Worm (Caenorhabditis elegans) whole organism, L2 larva: ENCODE measurements around the gene srsx-5.

Experiments
- C34F6.9 ChIP-seq: fragments of 150-350 bp; optimal IDR thresholded peaks from 2 replicates; lab custom pipeline; 2014; ENCODE audit warnings: missing biosample characterization, missing genetic modification characterization
- F13H6.1 ChIP-seq: sonication (generic microtip); optimal IDR thresholded peaks from 2 replicates; lab custom pipeline; 2016; ENCODE audit warnings: missing genetic modification characterization, missing compliant biosample characterization
- R02D3.7 ChIP-seq: fragments of 150-350 bp; optimal IDR thresholded peaks from 2 replicates; lab custom pipeline; 2014; ENCODE audit warnings: missing biosample characterization, missing genetic modification characterization
- ZK546.5 ChIP-seq: sonication (generic microtip); optimal IDR thresholded peaks from 2 replicates; lab custom pipeline; 2017; ENCODE audit warnings: missing biosample characterization, missing genetic modification characterization
- aly-2 ChIP-seq: fragments of 150-350 bp; optimal IDR thresholded peaks from 2 replicates; lab custom pipeline; 2014; ENCODE audit warnings: missing biosample characterization, missing genetic modification characterization
- ama-1 ChIP-seq: fragments of 150-350 bp; optimal IDR thresholded peaks from 2 replicates; lab custom pipeline; 2018; ENCODE audit warnings: inconsistent platforms
- blmp-1 ChIP-seq: sonication (generic microtip); optimal IDR thresholded peaks from 2 replicates; lab custom pipeline; 2017; ENCODE audit warnings: missing genetic modification characterization, mild to moderate bottlenecking, missing compliant biosample characterization, antibody characterized with exemption, moderate library complexity; ENCODE audit not compliant: insufficient read depth
- ceh-16 ChIP-seq: fragments of 150-350 bp; optimal IDR thresholded peaks from 2 replicates; lab custom pipeline; 2014; ENCODE audit warnings: missing biosample characterization, missing genetic modification characterization
- ceh-82 ChIP-seq: fragments of 150-350 bp; optimal IDR thresholded peaks from 2 replicates; lab custom pipeline; 2014; ENCODE audit warnings: missing biosample characterization, missing genetic modification characterization
- crh-2 ChIP-seq: sonication (generic microtip); optimal IDR thresholded peaks from 2 replicates; lab custom pipeline; 2017; ENCODE audit warnings: missing biosample characterization, missing genetic modification characterization
- dmd-4 ChIP-seq: sonication (generic microtip); optimal IDR thresholded peaks from 2 replicates; lab custom pipeline; 2017; ENCODE audit warnings: missing biosample characterization, missing genetic modification characterization
- egl-27 ChIP-seq: sonication (generic microtip); optimal IDR thresholded peaks from 3 replicates; lab custom pipeline; 2017; ENCODE audit warnings: missing biosample characterization, missing genetic modification reagents, missing genetic modification characterization
- elt-1 ChIP-seq: fragments of 150-350 bp; optimal IDR thresholded peaks from 2 replicates; lab custom pipeline; 2014; ENCODE audit warnings: missing biosample characterization, missing genetic modification characterization
- elt-3 ChIP-seq: sonication (generic microtip); optimal IDR thresholded peaks from 2 replicates; lab custom pipeline; 2017; ENCODE audit warnings: missing biosample characterization, missing genetic modification characterization
- fos-1 ChIP-seq: fragments of 150-350 bp; optimal IDR thresholded peaks from 2 replicates; lab custom pipeline; 2014; ENCODE audit warnings: missing biosample characterization, missing genetic modification characterization
- gmeb-1 ChIP-seq: fragments of 150-350 bp; optimal IDR thresholded peaks from 2 replicates; lab custom pipeline; 2014; ENCODE audit warnings: missing biosample characterization, missing genetic modification characterization
- lin-11 ChIP-seq: fragments of 150-350 bp; sonication (generic microtip); optimal IDR thresholded peaks from 2 replicates; lab custom pipeline; 2014; ENCODE audit warnings: missing biosample characterization, missing genetic modification characterization, inconsistent platforms, mixed read lengths
- lin-13 ChIP-seq: fragments of 150-350 bp; optimal IDR thresholded peaks from 2 replicates; lab custom pipeline; 2014; ENCODE audit warnings: missing biosample characterization, missing genetic modification reagents, missing genetic modification characterization
- lin-39 ChIP-seq: fragments of 150-350 bp; optimal IDR thresholded peaks from 2 replicates; lab custom pipeline; 2014; ENCODE audit warnings: missing biosample characterization, missing genetic modification reagents, missing genetic modification characterization
- lsy-2 ChIP-seq, 2 experiments: fragments of 150-350 bp in 1 of 2; sonication (generic microtip) in 1 of 2; optimal IDR thresholded peaks; 2 replicates each; lab custom pipeline; 2014 to 2017; ENCODE audit warnings: missing biosample characterization in 2 of 2, missing genetic modification characterization in 2 of 2
- mbf-1 ChIP-seq: sonication (generic microtip); optimal IDR thresholded peaks from 2 replicates; lab custom pipeline; 2017; ENCODE audit warnings: missing biosample characterization, missing genetic modification characterization
- mdl-1 ChIP-seq, 2 experiments: fragments of 150-350 bp in 1 of 2; sonication (generic microtip) in 1 of 2; optimal IDR thresholded peaks; 2 replicates each; lab custom pipeline; 2017; ENCODE audit warnings: missing biosample characterization in 2 of 2, missing genetic modification characterization in 2 of 2
- nhr-10 ChIP-seq: sonication (generic microtip); optimal IDR thresholded peaks from 2 replicates; lab custom pipeline; 2017; ENCODE audit warnings: missing biosample characterization, missing genetic modification characterization
- nhr-11 ChIP-seq: fragments of 150-350 bp; optimal IDR thresholded peaks from 2 replicates; lab custom pipeline; 2014; ENCODE audit warnings: missing biosample characterization, missing genetic modification characterization
- nhr-12 ChIP-seq: fragments of 150-350 bp; optimal IDR thresholded peaks from 2 replicates; lab custom pipeline; 2014; ENCODE audit warnings: missing biosample characterization, missing genetic modification characterization
- nhr-129 ChIP-seq: fragments of 150-350 bp; optimal IDR thresholded peaks from 2 replicates; lab custom pipeline; 2014; ENCODE audit warnings: missing biosample characterization, missing genetic modification characterization
- nhr-21 ChIP-seq: fragments of 150-350 bp; optimal IDR thresholded peaks from 2 replicates; lab custom pipeline; 2014; ENCODE audit warnings: missing biosample characterization, missing genetic modification characterization
- nhr-23 ChIP-seq: fragments of 150-350 bp; optimal IDR thresholded peaks from 2 replicates; lab custom pipeline; 2014; ENCODE audit warnings: missing biosample characterization, missing genetic modification reagents, missing genetic modification characterization
- nhr-237 ChIP-seq: fragments of 150-350 bp; optimal IDR thresholded peaks from 2 replicates; lab custom pipeline; 2014; ENCODE audit warnings: missing biosample characterization, missing genetic modification characterization
- nhr-25 ChIP-seq: fragments of 150-350 bp; sonication (generic microtip); optimal IDR thresholded peaks from 3 replicates; lab custom pipeline; 2014; ENCODE audit warnings: missing biosample characterization, missing genetic modification characterization
- nhr-6 ChIP-seq: fragments of 150-350 bp; optimal IDR thresholded peaks from 2 replicates; lab custom pipeline; 2014; ENCODE audit warnings: missing biosample characterization, missing genetic modification characterization
- nhr-77 ChIP-seq: fragments of 150-350 bp; optimal IDR thresholded peaks from 2 replicates; lab custom pipeline; 2014; ENCODE audit warnings: missing biosample characterization, missing genetic modification characterization
- peb-1 ChIP-seq: fragments of 150-350 bp; optimal IDR thresholded peaks from 2 replicates; lab custom pipeline; 2014; ENCODE audit warnings: missing biosample characterization, missing genetic modification characterization
- sem-4 ChIP-seq: fragments of 150-350 bp; optimal IDR thresholded peaks from 2 replicates; lab custom pipeline; 2014; ENCODE audit warnings: missing biosample characterization, missing genetic modification reagents, missing genetic modification characterization
- skn-1 ChIP-seq: sonication (generic microtip); optimal IDR thresholded peaks from 2 replicates; lab custom pipeline; 2017; ENCODE audit warnings: missing biosample characterization, missing genetic modification characterization
- sma-3 ChIP-seq: sonication (generic microtip); optimal IDR thresholded peaks from 2 replicates; lab custom pipeline; 2016; ENCODE audit warnings: missing genetic modification reagents, missing genetic modification characterization, missing compliant biosample characterization
- sma-9 ChIP-seq, 2 experiments: fragments of 150-350 bp in 1 of 2; sonication (generic microtip) in 1 of 2; optimal IDR thresholded peaks; 2 replicates each; lab custom pipeline; 2014 to 2016; ENCODE audit warnings: missing genetic modification characterization in 2 of 2, mild to moderate bottlenecking in 1 of 2, missing biosample characterization in 1 of 2, missing compliant biosample characterization in 1 of 2, missing genetic modification reagents in 1 of 2, moderate library complexity in 1 of 2
- snpc-4 ChIP-seq: fragments of 150-350 bp; optimal IDR thresholded peaks from 2 replicates; lab custom pipeline; 2014; ENCODE audit warnings: missing biosample characterization, missing genetic modification characterization
- unc-39 ChIP-seq: fragments of 150-350 bp; optimal IDR thresholded peaks from 2 replicates; lab custom pipeline; 2014; ENCODE audit warnings: missing biosample characterization, missing genetic modification characterization
- unc-62 ChIP-seq: fragments of 150-350 bp; optimal IDR thresholded peaks from 2 replicates; lab custom pipeline; 2014; ENCODE audit warnings: missing biosample characterization, missing genetic modification reagents, missing genetic modification characterization
- zag-1 ChIP-seq: fragments of 150-350 bp; optimal IDR thresholded peaks from 2 replicates; lab custom pipeline; 2014; ENCODE audit warnings: missing biosample characterization, missing genetic modification characterization
- ztf-1 ChIP-seq: fragments of 200-800 bp; sonication (Bioruptor generic); conservative IDR thresholded peaks from 2 replicates; pipeline ENCODE4 v1.3.6; 2022; ENCODE audit warnings: missing genetic modification characterization, missing compliant biosample characterization
- ztf-4 ChIP-seq: fragments of 150-350 bp; optimal IDR thresholded peaks from 2 replicates; lab custom pipeline; 2014; ENCODE audit warnings: missing biosample characterization, missing genetic modification characterization

srsx-5 gene

ce11 chrV:7928660-7929059, at the start of gene srsx-5:
srsx-5 (plus strand) TSS chrV:7928960.
- no peak for TF ChIP-seq nhr-11 (tag; lab: Kevin White, UChicago)
- TF ChIP-seq sma-9 (GFP tag; optimal IDR thresholded peaks at IDR 0.05; lab: Kevin White, UChicago), result no peak
- no peak for TF ChIP-seq sma-9 (tag; optimal IDR thresholded peaks at IDR 0.05; lab: Kevin White, UChicago)
- TF ChIP-seq zag-1, result no peak
- no peak for TF ChIP-seq nhr-21 (tag; lab: Kevin White, UChicago)
- TF ChIP-seq nhr-6 (tag; lab: Kevin White, UChicago), result no peak
- TF ChIP-seq C34F6.9 (tag; lab: Kevin White, UChicago), result no peak
- no peak for TF ChIP-seq unc-62 (GFP tag; lab: Kevin White, UChicago)
- TF ChIP-seq lin-39 (tag; lab: Kevin White, UChicago), result no peak

- no peak for TF ChIP-seq lin-13 (GFP tag; lab: Kevin White, UChicago)
- peak; percentile 19 for TF ChIP-seq nhr-129
- TF ChIP-seq ceh-16 (tag; lab: Kevin White, UChicago), result no peak
- no peak for TF ChIP-seq nhr-6 (tag; lab: Kevin White, UChicago)
- no peak for TF ChIP-seq mdl-1 (tag; optimal IDR thresholded peaks at IDR 0.05; lab: Kevin White, UChicago)
- no peak for TF ChIP-seq sma-3
- no peak for TF ChIP-seq snpc-4
- TF ChIP-seq crh-2 (tag; lab: Kevin White, UChicago), result no peak
- TF ChIP-seq C34F6.9 (tag; lab: Kevin White, UChicago), result peak; percentile 21
- no peak for TF ChIP-seq egl-27 (tag; lab: Kevin White, UChicago)
- peak; percentile 3 for TF ChIP-seq sem-4
Observed at ce11 chrV:7884441-7884840, 44.3 kb upstream of the srsx-5 start.

- TF ChIP-seq sma-3 (no peak), R02D3.7 (tag; lab: Kevin White, UChicago) (no peak), ceh-16 (tag; lab: Kevin White, UChicago) (no peak), fos-1 (peak; percentile 50)
Observed at ce11 chrV:7888036-7888435, 40.7 kb upstream of the srsx-5 start.

- no peak for TF ChIP-seq egl-27 (tag; lab: Kevin White, UChicago)
- TF ChIP-seq nhr-6 (tag; lab: Kevin White, UChicago), result no peak
- TF ChIP-seq lsy-2 (tag; optimal IDR thresholded peaks at IDR 0.05; lab: Kevin White, UChicago), result no peak
Observed at ce11 chrV:7891230-7891629, 37.5 kb upstream of the srsx-5 start, which contains the start of gene F40A3.1. F40A3.1 (plus strand) TSS chrV:7891530.

ce11 chrV:7893812-7894381, 34.9 kb upstream of the srsx-5 start, which contains the start of gene F40A3.6:
F40A3.6 (minus strand) TSS chrV:7893862.
- TF ChIP-seq fos-1, result no peak
- TF ChIP-seq peb-1 (tag; lab: Kevin White, UChicago), result no peak
- TF ChIP-seq nhr-237 (tag; lab: Kevin White, UChicago), result no peak
- no peak for TF ChIP-seq nhr-21 (tag; lab: Kevin White, UChicago)
- no peak for TF ChIP-seq zag-1
- TF ChIP-seq ZK546.5 (tag; lab: Kevin White, UChicago), result no peak
- no peak for TF ChIP-seq blmp-1 (tag; lab: Kevin White, UChicago)
- TF ChIP-seq elt-1 (tag; lab: Kevin White, UChicago), result no peak
- no peak for TF ChIP-seq ama-1
- no peak for TF ChIP-seq ztf-4 (tag; lab: Kevin White, UChicago)
- TF ChIP-seq F13H6.1 (tag; lab: Kevin White, UChicago), result peak; percentile 34
- TF ChIP-seq egl-27 (tag; lab: Kevin White, UChicago), result no peak
- TF ChIP-seq nhr-11 (tag; lab: Kevin White, UChicago), result no peak
- no peak for TF ChIP-seq mdl-1 (tag; optimal IDR thresholded peaks at IDR 0.05; lab: Kevin White, UChicago)
- TF ChIP-seq nhr-129, result peak; percentile 92
- no peak for TF ChIP-seq lin-11 (tag; lab: Kevin White, UChicago)
- peak; percentile 71 for TF ChIP-seq C34F6.9 (tag; lab: Kevin White, UChicago)
- no peak for TF ChIP-seq nhr-77 (tag; lab: Kevin White, UChicago)
- TF ChIP-seq ztf-1 (GFP tag; lab: Robert Waterston, UW), result no peak
- TF ChIP-seq nhr-12 (tag; lab: Kevin White, UChicago), result no peak
- no peak for TF ChIP-seq mbf-1 (tag; lab: Kevin White, UChicago)
- TF ChIP-seq sma-9 (GFP tag; optimal IDR thresholded peaks at IDR 0.05; lab: Kevin White, UChicago), result peak; percentile 49
- TF ChIP-seq sma-9 (tag; optimal IDR thresholded peaks at IDR 0.05; lab: Kevin White, UChicago), result no peak
- TF ChIP-seq unc-39 (tag; lab: Kevin White, UChicago), result no peak
- TF ChIP-seq gmeb-1 (tag; lab: Kevin White, UChicago), result no peak
- no peak for TF ChIP-seq ceh-82 (tag; lab: Kevin White, UChicago)
- no peak for TF ChIP-seq lin-13 (GFP tag; lab: Kevin White, UChicago)
- TF ChIP-seq nhr-23, result no peak
- TF ChIP-seq lsy-2 (tag; optimal IDR thresholded peaks at IDR 0.05; lab: Kevin White, UChicago), result peak in 1 of 2 experiments; percentile 44
- no peak for TF ChIP-seq nhr-25 (tag; lab: Kevin White, UChicago)
- TF ChIP-seq sem-4, result peak; percentile 3
- no peak for TF ChIP-seq skn-1 (tag; lab: Kevin White, UChicago)
- TF ChIP-seq nhr-10 (tag; lab: Kevin White, UChicago), result no peak
- TF ChIP-seq elt-3 (tag; lab: Kevin White, UChicago), result no peak
- TF ChIP-seq aly-2 (tag; lab: Kevin White, UChicago), result no peak
- TF ChIP-seq crh-2 (tag; lab: Kevin White, UChicago), result no peak
- no peak for TF ChIP-seq lin-39 (tag; lab: Kevin White, UChicago)
- TF ChIP-seq dmd-4 (tag; lab: Kevin White, UChicago), result no peak
